Fruit fly (Drosophila melanogaster): ENCODE results near the gene Ufd4.

DNA sequence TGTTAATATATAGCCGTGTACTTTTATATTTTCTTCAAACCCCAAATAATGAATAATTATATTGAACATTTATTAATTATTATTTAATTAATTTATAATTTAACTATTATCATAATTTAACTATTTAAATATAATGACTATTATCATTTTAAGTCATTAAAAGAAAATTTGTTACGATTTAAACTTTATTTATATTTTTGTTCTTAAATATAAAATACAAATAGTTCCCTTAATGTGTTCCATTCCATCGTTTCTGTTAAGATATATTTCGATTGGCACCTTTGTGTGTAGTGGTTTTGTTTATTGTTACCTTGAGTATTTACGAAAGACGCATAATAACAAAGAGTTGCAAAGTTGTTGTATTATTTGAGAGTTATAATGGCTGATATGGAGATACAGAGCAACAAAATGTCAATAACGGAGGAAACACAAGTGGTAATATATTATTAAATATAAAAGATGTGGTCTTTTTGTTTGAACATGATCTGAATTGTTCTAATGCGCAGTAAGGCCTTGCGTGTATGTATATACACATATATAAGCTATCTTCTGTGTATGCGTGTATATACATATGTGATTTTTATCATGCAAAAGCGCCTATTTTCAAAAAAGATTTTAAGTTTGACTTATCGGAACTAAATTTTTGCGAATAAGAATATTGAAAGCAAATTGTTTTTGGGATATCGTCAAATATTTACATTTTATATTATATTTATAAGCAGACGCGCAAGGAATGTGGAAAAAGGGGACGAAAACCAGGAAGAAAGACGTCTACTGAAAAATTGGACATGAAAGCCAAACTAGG is 28.1 kb downstream of the Ufd4 start, which contains the start of gene REPTOR-BP:
- TF ChIP-seq CG8478 (optimal IDR thresholded peaks at IDR 0.05) (no peak), CTCF (optimal IDR thresholded peaks at IDR 0.05) (no peak)
